Fruit fly (Drosophila melanogaster): Measurements from ENCODE around the gene CG9519.

The CG9519 gene

dm6 chrX:14810433-14810832 is 45.7 kb downstream of the CG9519 start (continued):
- TF ChIP-seq CG31627 (GFP tag; optimal IDR thresholded peaks at IDR 0.05) (no peak), CG11902 (GFP tag; optimal IDR thresholded peaks at IDR 0.05) (no peak), CG6808 (GFP tag; optimal IDR thresholded peaks at IDR 0.05) (no peak), dac (GFP tag; optimal IDR thresholded peaks at IDR 0.05) (no peak), Lpt (GFP tag; optimal IDR thresholded peaks at IDR 0.05) (no peak), Eip75B (GFP tag; optimal IDR thresholded peaks at IDR 0.05) (no peak), Met (GFP tag; optimal IDR thresholded peaks at IDR 0.05) (peak; percentile 11), Blimp-1 (GFP tag; optimal IDR thresholded peaks at IDR 0.05) (no peak), Eip93F (GFP tag; optimal IDR thresholded peaks at IDR 0.05) (no peak), CG1621 (tag; optimal IDR thresholded peaks at IDR 0.05) (no peak), Hr38 (GFP tag; optimal IDR thresholded peaks at IDR 0.05) (no peak), Sox14 (GFP tag; optimal IDR thresholded peaks at IDR 0.05) (no peak), CG15336 (GFP tag; IDR thresholded peaks at IDR 0.05) (no peak), fd59A (GFP tag; optimal IDR thresholded peaks at IDR 0.05) (no peak), eg (GFP tag; IDR thresholded peaks at IDR 0.05) (no peak), CG11294 (GFP tag; IDR thresholded peaks at IDR 0.05) (no peak), net (GFP tag; optimal IDR thresholded peaks at IDR 0.05) (no peak), CG8632 (GFP tag; optimal IDR thresholded peaks at IDR 0.05) (peak; percentile 31), esn (GFP tag; optimal IDR thresholded peaks at IDR 0.05) (peak; percentile 40), topi (GFP tag; optimal IDR thresholded peaks at IDR 0.05) (peak; percentile 2), Sox15 (GFP tag; optimal IDR thresholded peaks at IDR 0.05) (no peak), Ets21C (GFP tag; optimal IDR thresholded peaks at IDR 0.05) (no peak), CG4318 (GFP tag; optimal IDR thresholded peaks at IDR 0.05) (no peak), CG3032 (tag; optimal IDR thresholded peaks at IDR 0.05) (no peak), Hr39 (GFP tag; optimal IDR thresholded peaks at IDR 0.05) (no peak), CG3919 (GFP tag; optimal IDR thresholded peaks at IDR 0.05) (peak; percentile 19), Eip78C (GFP tag) (peak; percentile 47), fkh (GFP tag; optimal IDR thresholded peaks at IDR 0.05) (no peak), CG10631 (GFP tag; optimal IDR thresholded peaks at IDR 0.05) (no peak), CG6792 (GFP tag; optimal IDR thresholded peaks at IDR 0.05) (peak; percentile 17), lz (GFP tag; optimal IDR thresholded peaks at IDR 0.05) (peak; percentile 17), pdm3 (GFP tag; optimal IDR thresholded peaks at IDR 0.05) (no peak), CG6276 (GFP tag; optimal IDR thresholded peaks at IDR 0.05) (no peak), CG7368 (GFP tag; optimal IDR thresholded peaks at IDR 0.05) (no peak), acj6 (GFP tag; optimal IDR thresholded peaks at IDR 0.05) (peak; percentile 28), Ets96B (tag; optimal IDR thresholded peaks at IDR 0.05) (peak; percentile 12), achi (GFP tag; optimal IDR thresholded peaks at IDR 0.05) (peak; percentile 13), CG8319 (GFP tag; optimal IDR thresholded peaks at IDR 0.05) (no peak), Sox102F (GFP tag; optimal IDR thresholded peaks at IDR 0.05) (peak; percentile 12), CG8119 (GFP tag; IDR thresholded peaks at IDR 0.05) (no peak)

dm6 chrX:14805646-14806045 is 50.5 kb downstream of the CG9519 start:
- TF ChIP-seq Sox14 (GFP tag; optimal IDR thresholded peaks at IDR 0.05): no peak
- TF ChIP-seq eg (GFP tag; IDR thresholded peaks at IDR 0.05): peak; percentile 45; the same call in 2 of the 3 replicates
- TF ChIP-seq Sox15 (GFP tag; optimal IDR thresholded peaks at IDR 0.05): no peak
- no peak for TF ChIP-seq Met (GFP tag; optimal IDR thresholded peaks at IDR 0.05)
- TF ChIP-seq Hr39 (GFP tag; optimal IDR thresholded peaks at IDR 0.05): no peak
- no peak for TF ChIP-seq Gug (GFP tag; IDR thresholded peaks at IDR 0.05)
- TF ChIP-seq CG4318 (GFP tag; optimal IDR thresholded peaks at IDR 0.05): no peak
- TF ChIP-seq Lpt (GFP tag; optimal IDR thresholded peaks at IDR 0.05): no peak
- no peak for TF ChIP-seq CG3032 (tag; optimal IDR thresholded peaks at IDR 0.05)
- no peak for TF ChIP-seq CG11294 (GFP tag; IDR thresholded peaks at IDR 0.05)
- no peak for TF ChIP-seq salr (GFP tag; optimal IDR thresholded peaks at IDR 0.05)
- no peak for TF ChIP-seq CG11902 (GFP tag; optimal IDR thresholded peaks at IDR 0.05)
- no peak for TF ChIP-seq CG7368 (GFP tag; optimal IDR thresholded peaks at IDR 0.05)
- TF ChIP-seq Ets21C (GFP tag; optimal IDR thresholded peaks at IDR 0.05): no peak
- no peak for TF ChIP-seq fd85E (GFP tag; optimal IDR thresholded peaks at IDR 0.05)
- TF ChIP-seq Ets96B (tag; optimal IDR thresholded peaks at IDR 0.05): no peak
- no peak for TF ChIP-seq CG16779 (tag; optimal IDR thresholded peaks at IDR 0.05)
- no peak for TF ChIP-seq CG3919 (GFP tag; optimal IDR thresholded peaks at IDR 0.05)
- peak; percentile 1 for TF ChIP-seq Hr4 (GFP tag; optimal IDR thresholded peaks at IDR 0.05)
- TF ChIP-seq CG6854 (GFP tag; optimal IDR thresholded peaks at IDR 0.05): no peak
- no peak for TF ChIP-seq dsx (GFP tag; optimal IDR thresholded peaks at IDR 0.05; ENCODE audit: poor library complexity, severe bottlenecking)
- no peak for TF ChIP-seq CG34406 (GFP tag; optimal IDR thresholded peaks at IDR 0.05)
- TF ChIP-seq net (GFP tag; optimal IDR thresholded peaks at IDR 0.05): no peak
- no peak for TF ChIP-seq fd59A (GFP tag; optimal IDR thresholded peaks at IDR 0.05)
- no peak for TF ChIP-seq CG8119 (GFP tag; IDR thresholded peaks at IDR 0.05)
- TF ChIP-seq Hr38 (GFP tag; optimal IDR thresholded peaks at IDR 0.05): no peak
- peak; percentile 2 for TF ChIP-seq CG10669 (GFP tag; optimal IDR thresholded peaks at IDR 0.05)
- TF ChIP-seq pdm3 (GFP tag; optimal IDR thresholded peaks at IDR 0.05): peak; percentile 4
- TF ChIP-seq CG6792 (GFP tag; optimal IDR thresholded peaks at IDR 0.05): no peak
- TF ChIP-seq achi (GFP tag; optimal IDR thresholded peaks at IDR 0.05): no peak

Data from whole organism, prepupa.